Worm (Caenorhabditis elegans) whole organism, early embryonic: ENCODE measurements around the gene ZC190.7.

Source experiments
- B0310.2 ChIP-seq: sonication (generic microtip); optimal IDR thresholded peaks from 2 replicates; lab custom pipeline; 2016; ENCODE audit warnings: mild to moderate bottlenecking, missing genetic modification characterization, missing compliant biosample characterization
- F13C5.2 ChIP-seq: sonication (generic microtip); optimal IDR thresholded peaks from 2 replicates; lab custom pipeline; 2017; ENCODE audit warnings: mild to moderate bottlenecking, missing genetic modification characterization, inconsistent platforms, missing compliant biosample characterization
- aly-1 ChIP-seq: sonication (generic microtip); optimal IDR thresholded peaks from 2 replicates; lab custom pipeline; 2016; ENCODE audit warnings: missing genetic modification characterization, missing compliant biosample characterization
- ama-1 ChIP-seq: fragments of 150-350 bp; optimal IDR thresholded peaks from 2 replicates; lab custom pipeline; 2014
- ceh-13 ChIP-seq: fragments of 200-800 bp; sonication (Bioruptor generic); optimal IDR thresholded peaks from 2 replicates; lab custom pipeline; 2018; ENCODE audit warnings: mild to moderate bottlenecking, missing genetic modification characterization, missing compliant biosample characterization
- ceh-36 ChIP-seq: sonication (generic microtip); optimal IDR thresholded peaks from 2 replicates; lab custom pipeline; 2016; ENCODE audit warnings: missing genetic modification characterization, inconsistent platforms, missing compliant biosample characterization
- ets-7 ChIP-seq: sonication (generic microtip); optimal IDR thresholded peaks from 2 replicates; lab custom pipeline; 2016; ENCODE audit warnings: missing genotype, missing genetic modification characterization, missing compliant biosample characterization
- flt-1 ChIP-seq: fragments of 200-800 bp; sonication (Bioruptor generic); IDR thresholded peaks from 2 replicates; pipeline ENCODE4 v1.3.6; 2022; ENCODE audit warnings: missing genetic modification characterization, missing compliant biosample characterization
- hmg-4 ChIP-seq: fragments of 200-800 bp; sonication (Bioruptor generic); optimal IDR thresholded peaks from 2 replicates; lab custom pipeline; 2018; ENCODE audit warnings: mild to moderate bottlenecking, missing genetic modification characterization, missing compliant biosample characterization
- scrt-1 ChIP-seq: fragments of 200-800 bp; sonication (Bioruptor generic); IDR thresholded peaks from 2 replicates; pipeline ENCODE4 v1.3.6; 2022; ENCODE audit warnings: missing genetic modification characterization, missing compliant biosample characterization
- tbx-37 ChIP-seq: fragments of 200-800 bp; sonication (Bioruptor generic); conservative IDR thresholded peaks from 2 replicates; pipeline ENCODE4 v1.3.6; 2022; ENCODE audit warnings: missing genetic modification reagents, missing genetic modification characterization, missing compliant biosample characterization
- tra-4 ChIP-seq: sonication (generic microtip); optimal IDR thresholded peaks from 2 replicates; lab custom pipeline; 2017; ENCODE audit warnings: missing genetic modification characterization, missing compliant biosample characterization

DNA sequence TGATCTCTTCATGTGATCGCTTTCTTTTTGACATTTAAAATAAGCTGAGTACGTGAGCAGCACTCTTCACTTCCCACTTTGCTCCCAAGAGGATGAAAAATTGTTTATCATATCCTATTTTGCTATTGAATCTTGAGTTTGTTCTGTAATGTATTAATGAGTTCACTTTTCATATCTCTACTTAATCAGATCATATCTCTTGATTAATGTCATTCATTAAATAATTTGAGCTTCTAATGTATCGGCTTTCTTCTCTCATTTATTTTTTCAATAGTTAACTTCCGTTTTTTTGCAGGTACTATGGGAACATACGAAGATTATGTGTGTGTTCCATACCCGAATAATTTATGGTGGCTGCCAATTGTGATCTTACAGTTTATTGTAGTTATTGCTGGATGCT is 5.6 kb downstream of the ZC190.7 start, which contains the start of gene ZC190.2:
- no peak for TF ChIP-seq tra-4 (tag; lab: Kevin White, UChicago)
- no peak for TF ChIP-seq F13C5.2 (tag; lab: Kevin White, UChicago)
- TF ChIP-seq flt-1 (GFP tag; lab: Robert Waterston, UW): no peak
- no peak for TF ChIP-seq ama-1 (lab: Kevin White, UChicago)
- no peak for TF ChIP-seq B0310.2 (tag; lab: Kevin White, UChicago)
- TF ChIP-seq scrt-1 (GFP tag; lab: Robert Waterston, UW): no peak
- TF ChIP-seq tbx-37 (GFP tag; lab: Robert Waterston, UW): no peak
- no peak for TF ChIP-seq ceh-13 (GFP tag; lab: Kevin White, UChicago)
- no peak for TF ChIP-seq aly-1 (tag; lab: Kevin White, UChicago)
- TF ChIP-seq ceh-36 (tag; lab: Kevin White, UChicago): no peak
- TF ChIP-seq ets-7: no peak
- no peak for TF ChIP-seq hmg-4 (GFP tag; lab: Kevin White, UChicago)
